Worm (Caenorhabditis elegans): Measurements from ENCODE around the gene sri-70.
"Not testable (repeated sequence)": the region's sequence is repeated elsewhere in the genome, so short reads cannot be mapped to it uniquely, and the experiment has no call there.

The sri-70 gene

ce11 chrV:17261385-17261784 is 41.5 kb upstream of the sri-70 start:
- TF ChIP-seq lsy-2 (tag; optimal IDR thresholded peaks at IDR 0.05), result no peak
- no peak for TF ChIP-seq ceh-43 (GFP tag; optimal IDR thresholded peaks at IDR 0.05)
- no peak for TF ChIP-seq elt-3 (tag; optimal IDR thresholded peaks at IDR 0.05)
- no peak for TF ChIP-seq lin-13 (tag; optimal IDR thresholded peaks at IDR 0.05)
- no peak for TF ChIP-seq unc-39 (tag; optimal IDR thresholded peaks at IDR 0.05)
- TF ChIP-seq nhr-2 (tag; optimal IDR thresholded peaks at IDR 0.05), result no peak

ce11 chrV:17264855-17265254 is 38.0 kb upstream of the sri-70 start, which contains the start of gene K10G4.3:
K10G4.3 (minus strand) TSS chrV:17264955.
- TF ChIP-seq flh-1 (GFP tag; optimal IDR thresholded peaks at IDR 0.05); elt-1 (tag; optimal IDR thresholded peaks at IDR 0.05; ENCODE audit: borderline replicate concordance, insufficient read depth); blmp-1 (tag; optimal IDR thresholded peaks at IDR 0.05): not testable (repeated sequence)

ce11 chrV:17272112-17272511 is 30.7 kb upstream of the sri-70 start:
- TF ChIP-seq drap-1 (GFP tag; optimal IDR thresholded peaks at IDR 0.05), result no peak
- no peak for TF ChIP-seq sptf-1 (tag; optimal IDR thresholded peaks at IDR 0.05)
- no peak for TF ChIP-seq lsy-2 (tag; optimal IDR thresholded peaks at IDR 0.05)
- TF ChIP-seq ham-2 (GFP tag; optimal IDR thresholded peaks at IDR 0.05), result no peak
- no peak for TF ChIP-seq ztf-11 (tag; optimal IDR thresholded peaks at IDR 0.05)
- TF ChIP-seq nhr-2 (tag; optimal IDR thresholded peaks at IDR 0.05), result no peak
- TF ChIP-seq mep-1 (tag; optimal IDR thresholded peaks at IDR 0.05), result no peak
- TF ChIP-seq ceh-43 (GFP tag; optimal IDR thresholded peaks at IDR 0.05), result no peak
- TF ChIP-seq M03D4.4 (tag; optimal IDR thresholded peaks at IDR 0.05), result no peak
- no peak for TF ChIP-seq cnd-1 (tag; optimal IDR thresholded peaks at IDR 0.05)
- TF ChIP-seq tbx-8 (GFP tag; optimal IDR thresholded peaks at IDR 0.05), result no peak
- TF ChIP-seq sem-2 (GFP tag; optimal IDR thresholded peaks at IDR 0.05), result no peak

- TF ChIP-seq zip-8 (tag; optimal IDR thresholded peaks at IDR 0.05) (no peak), nhr-2 (tag; optimal IDR thresholded peaks at IDR 0.05) (no peak), hlh-1 (tag; optimal IDR thresholded peaks at IDR 0.05) (no peak), nhr-76 (tag; optimal IDR thresholded peaks at IDR 0.05) (no peak), tbx-8 (GFP tag; optimal IDR thresholded peaks at IDR 0.05) (no peak), nhr-237 (tag; optimal IDR thresholded peaks at IDR 0.05) (no peak), pha-4 (tag; optimal IDR thresholded peaks at IDR 0.05) (no peak), unc-39 (tag; optimal IDR thresholded peaks at IDR 0.05) (no peak), blmp-1 (tag; optimal IDR thresholded peaks at IDR 0.05) (no peak), mls-2 (tag; optimal IDR thresholded peaks at IDR 0.05) (no peak), sptf-1 (tag; optimal IDR thresholded peaks at IDR 0.05) (no peak), cnd-1 (tag; optimal IDR thresholded peaks at IDR 0.05) (no peak), nhr-12 (tag; optimal IDR thresholded peaks at IDR 0.05) (no peak), elt-3 (tag; optimal IDR thresholded peaks at IDR 0.05) (no peak), nhr-28 (tag; optimal IDR thresholded peaks at IDR 0.05) (no peak), unc-120 (tag; optimal IDR thresholded peaks at IDR 0.05; ENCODE audit: poor library complexity, severe bottlenecking) (no peak), ham-2 (GFP tag; optimal IDR thresholded peaks at IDR 0.05) (no peak), ces-1 (GFP tag; optimal IDR thresholded peaks at IDR 0.05) (no peak), snpc-4 (tag; optimal IDR thresholded peaks at IDR 0.05) (no peak)
Measured at ce11 chrV:17273249-17273648, 29.6 kb upstream of the sri-70 start, which contains the start of gene K10G4.10. K10G4.10 (plus strand) TSS chrV:17273549.

ce11 chrV:17284159-17284558 is 18.7 kb upstream of the sri-70 start:
- no peak for TF ChIP-seq tbx-8 (GFP tag; optimal IDR thresholded peaks at IDR 0.05)

ce11 chrV:17292740-17293139 is 10.1 kb upstream of the sri-70 start:
- no peak for TF ChIP-seq ceh-39 (tag; optimal IDR thresholded peaks at IDR 0.05)
- no peak for TF ChIP-seq nhr-12 (tag; optimal IDR thresholded peaks at IDR 0.05)
- TF ChIP-seq ces-1 (GFP tag; optimal IDR thresholded peaks at IDR 0.05), result no peak
- no peak for TF ChIP-seq bed-3 (GFP tag; optimal IDR thresholded peaks at IDR 0.05)
- TF ChIP-seq ceh-43 (GFP tag; optimal IDR thresholded peaks at IDR 0.05), result no peak
- no peak for TF ChIP-seq lin-13 (tag; optimal IDR thresholded peaks at IDR 0.05)
- TF ChIP-seq ham-2 (GFP tag; optimal IDR thresholded peaks at IDR 0.05), result no peak
- no peak for TF ChIP-seq unc-62 (GFP tag; optimal IDR thresholded peaks at IDR 0.05)
- TF ChIP-seq nhr-237 (tag; optimal IDR thresholded peaks at IDR 0.05), result no peak
- no peak for TF ChIP-seq drap-1 (GFP tag; optimal IDR thresholded peaks at IDR 0.05)
- TF ChIP-seq tbx-8 (GFP tag; optimal IDR thresholded peaks at IDR 0.05), result no peak
- no peak for TF ChIP-seq elt-1 (tag; optimal IDR thresholded peaks at IDR 0.05; ENCODE audit: borderline replicate concordance, insufficient read depth)
- no peak for TF ChIP-seq snpc-4 (tag; optimal IDR thresholded peaks at IDR 0.05)
- no peak for TF ChIP-seq hlh-1 (tag; optimal IDR thresholded peaks at IDR 0.05)
- no peak for TF ChIP-seq mep-1 (tag; optimal IDR thresholded peaks at IDR 0.05)
- no peak for TF ChIP-seq flh-1 (GFP tag; optimal IDR thresholded peaks at IDR 0.05)
- no peak for TF ChIP-seq sem-2 (GFP tag; optimal IDR thresholded peaks at IDR 0.05)
- no peak for TF ChIP-seq sptf-1 (tag; optimal IDR thresholded peaks at IDR 0.05)
- TF ChIP-seq cnd-1 (tag; optimal IDR thresholded peaks at IDR 0.05), result no peak
- TF ChIP-seq blmp-1 (tag; optimal IDR thresholded peaks at IDR 0.05), result no peak

Measured in whole organism, mixed stage, embryonic.